Worm (Caenorhabditis elegans) whole organism, L4/young adult: ENCODE data around the gene cyp-14A3.

ENCODE experiments used
- W03F9.2 ChIP-seq: fragments of 150-350 bp; optimal IDR thresholded peaks from 2 replicates; lab custom pipeline; 2014; ENCODE audit warnings: missing biosample characterization, missing genetic modification characterization
- dao-5 ChIP-seq: sonication (generic microtip); optimal IDR thresholded peaks from 2 replicates; lab custom pipeline; 2016; ENCODE audit warnings: missing genotype, missing genetic modification characterization, moderate library complexity, missing compliant biosample characterization
- him-1 ChIP-seq: sonication (generic microtip); optimal IDR thresholded peaks from 2 replicates; lab custom pipeline; 2016; ENCODE audit warnings: missing genotype, missing genetic modification reagents, missing genetic modification characterization, missing compliant biosample characterization

- no peak for TF ChIP-seq W03F9.2 (tag; lab: Kevin White, UChicago)
- no peak for TF ChIP-seq him-1 (tag; lab: Kevin White, UChicago)
- no peak for TF ChIP-seq dao-5 (tag; lab: Kevin White, UChicago)
Measured at ce11 chrX:13227778-13228177, 46.2 kb downstream of the cyp-14A3 start.
